Worm (Caenorhabditis elegans): ENCODE results near the gene F38B7.3.

DNA sequence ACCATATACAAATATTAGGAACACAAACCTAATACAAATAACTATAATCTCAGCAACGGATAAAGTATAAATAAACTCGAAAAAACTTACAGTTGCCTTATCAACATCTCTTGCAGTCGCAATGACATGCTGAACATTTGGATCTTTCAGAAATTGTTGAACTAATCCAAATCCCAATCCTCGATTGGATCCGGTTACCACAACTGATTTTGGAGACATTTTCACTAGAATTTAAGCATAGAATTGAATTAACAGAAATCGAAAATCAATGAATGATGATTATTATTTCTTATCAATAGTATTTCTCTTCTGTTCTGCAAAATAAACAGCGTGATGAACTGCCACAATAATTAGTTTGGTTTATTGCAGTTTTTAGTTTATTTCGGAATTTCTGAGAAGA lies 28.7 kb upstream of the F38B7.3 start, which contains the start of the genes C55A6.11 and C55A6.7:
- TF ChIP-seq lin-39 (tag; optimal IDR thresholded peaks at IDR 0.05) (no peak), nhr-85 (tag) (no peak), ztf-4 (tag; optimal IDR thresholded peaks at IDR 0.05) (no peak), nhr-28 (tag; optimal IDR thresholded peaks at IDR 0.05) (no peak), ztf-11 (tag; optimal IDR thresholded peaks at IDR 0.05) (no peak), skn-1 (tag; optimal IDR thresholded peaks at IDR 0.05) (no peak), nhr-237 (tag; optimal IDR thresholded peaks at IDR 0.05) (no peak), egl-27 (tag; optimal IDR thresholded peaks at IDR 0.05) (no peak), unc-62 (GFP tag; optimal IDR thresholded peaks at IDR 0.05) (no peak), lin-15B (tag; optimal IDR thresholded peaks at IDR 0.05) (no peak), snpc-4 (tag; optimal IDR thresholded peaks at IDR 0.05) (no peak), fos-1 (tag; optimal IDR thresholded peaks at IDR 0.05) (no peak), jun-1 (tag; optimal IDR thresholded peaks at IDR 0.05) (no peak), ama-1 (optimal IDR thresholded peaks at IDR 0.05) (no peak)
